Fruit fly (Drosophila melanogaster) whole organism, prepupa: ENCODE results near the gene CG17440.

Experiments
- Blimp-1 ChIP-seq: fragments of 200-800 bp; sonication (Bioruptor generic); optimal IDR thresholded peaks from 3 replicates; lab custom pipeline; 2017; ENCODE audit warnings: missing biosample characterization, missing genetic modification characterization, mild to moderate bottlenecking, moderate library complexity, missing genetic modification reagents
- CG10669 ChIP-seq: fragments of 200-800 bp; sonication (Bioruptor generic); optimal IDR thresholded peaks from 3 replicates; lab custom pipeline; 2018; ENCODE audit warnings: missing biosample characterization, mild to moderate bottlenecking, missing genetic modification characterization, moderate library complexity
- CG11294 ChIP-seq: fragments of 200-800 bp; sonication (Bioruptor generic); IDR thresholded peaks from 2 replicates; pipeline ENCODE4 v1.3.6; 2022; ENCODE audit warnings: missing biosample characterization, missing genetic modification characterization
- CG11762 ChIP-seq: fragments of 200-800 bp; sonication (Bioruptor generic); optimal IDR thresholded peaks from 3 replicates; lab custom pipeline; 2016; ENCODE audit warnings: missing biosample characterization, missing genetic modification characterization; ENCODE audit not compliant: insufficient read depth
- CG11902 ChIP-seq: fragments of 200-800 bp; sonication (Bioruptor generic); optimal IDR thresholded peaks from 3 replicates; lab custom pipeline; 2016; ENCODE audit warnings: missing biosample characterization, missing genetic modification characterization
- CG1621 ChIP-seq: fragments of 200-800 bp; sonication (Bioruptor generic); optimal IDR thresholded peaks from 3 replicates; lab custom pipeline; 2018; ENCODE audit warnings: missing biosample characterization, mild to moderate bottlenecking, missing genetic modification characterization
- CG16779 ChIP-seq: fragments of 200-800 bp; sonication (Bioruptor generic); optimal IDR thresholded peaks from 3 replicates; lab custom pipeline; 2017; ENCODE audit warnings: missing biosample characterization, mild to moderate bottlenecking, missing genetic modification characterization
- CG3032 ChIP-seq: fragments of 200-800 bp; optimal IDR thresholded peaks from 2 replicates; lab custom pipeline; 2019; ENCODE audit warnings: missing biosample characterization, mild to moderate bottlenecking, missing genetic modification characterization, moderate library complexity
- CG31627 ChIP-seq: fragments of 200-800 bp; sonication (Bioruptor generic); optimal IDR thresholded peaks from 3 replicates; lab custom pipeline; 2016; ENCODE audit warnings: missing biosample characterization, missing genetic modification characterization
- CG32006 ChIP-seq: fragments of 200-800 bp; sonication (Bioruptor generic); optimal IDR thresholded peaks from 3 replicates; lab custom pipeline; 2017; ENCODE audit warnings: missing biosample characterization, mild to moderate bottlenecking, missing genetic modification characterization
- CG34406 ChIP-seq: fragments of 200-800 bp; sonication (Bioruptor generic); optimal IDR thresholded peaks from 3 replicates; lab custom pipeline; 2016; ENCODE audit warnings: missing biosample characterization, missing genetic modification characterization
- CG3919 ChIP-seq: fragments of 200-800 bp; sonication (Bioruptor generic); optimal IDR thresholded peaks from 3 replicates; lab custom pipeline; 2016; ENCODE audit warnings: missing biosample characterization, missing genetic modification characterization
- CG4318 ChIP-seq: fragments of 200-800 bp; sonication (Bioruptor generic); optimal IDR thresholded peaks from 3 replicates; lab custom pipeline; 2017; ENCODE audit warnings: missing biosample characterization, mild to moderate bottlenecking, missing genetic modification characterization
- CG6163 ChIP-seq: fragments of 200-800 bp; sonication (Bioruptor generic); IDR thresholded peaks from 3 replicates; pipeline ENCODE4 v1.3.6; 2022; ENCODE audit warnings: missing biosample characterization, missing genetic modification characterization
- CG6276 ChIP-seq: fragments of 200-800 bp; sonication (Bioruptor generic); optimal IDR thresholded peaks from 2 replicates; lab custom pipeline; 2017; ENCODE audit warnings: missing biosample characterization, mild to moderate bottlenecking, missing genetic modification characterization
- CG6792 ChIP-seq: fragments of 200-800 bp; sonication (Bioruptor generic); optimal IDR thresholded peaks from 3 replicates; lab custom pipeline; 2016; ENCODE audit warnings: missing biosample characterization, missing genetic modification characterization
- CG6808 ChIP-seq: fragments of 200-800 bp; sonication (Bioruptor generic); optimal IDR thresholded peaks from 3 replicates; lab custom pipeline; 2017; ENCODE audit warnings: missing biosample characterization, missing genetic modification characterization, mild to moderate bottlenecking, moderate library complexity, missing genetic modification reagents
- CG6854 ChIP-seq: fragments of 200-800 bp; sonication (Bioruptor generic); optimal IDR thresholded peaks from 2 replicates; lab custom pipeline; 2017; ENCODE audit warnings: missing biosample characterization, mild to moderate bottlenecking, missing genetic modification characterization
- CG7368 ChIP-seq: fragments of 200-800 bp; sonication (Bioruptor generic); optimal IDR thresholded peaks from 3 replicates; lab custom pipeline; 2016; ENCODE audit warnings: missing biosample characterization, missing genetic modification characterization
- CG8119 ChIP-seq: fragments of 200-800 bp; sonication (Bioruptor generic); IDR thresholded peaks from 3 replicates; pipeline ENCODE4 v1.3.6; 2022; ENCODE audit warnings: missing biosample characterization, missing genetic modification characterization
- CG8319 ChIP-seq: fragments of 200-800 bp; sonication (Bioruptor generic); optimal IDR thresholded peaks from 3 replicates; lab custom pipeline; 2016; ENCODE audit warnings: missing biosample characterization, missing genetic modification characterization
- CG8632 ChIP-seq: fragments of 200-800 bp; sonication (Bioruptor generic); optimal IDR thresholded peaks from 3 replicates; lab custom pipeline; 2016; ENCODE audit warnings: missing biosample characterization, missing genetic modification characterization
- Eip75B ChIP-seq: fragments of 200-800 bp; sonication (Bioruptor generic); optimal IDR thresholded peaks from 3 replicates; lab custom pipeline; 2016; ENCODE audit warnings: missing biosample characterization, missing genetic modification characterization
- Eip78C ChIP-seq: fragments of 200-800 bp; sonication (Bioruptor generic); peaks from one replicate; lab custom pipeline; 2016; ENCODE audit warnings: missing biosample characterization, missing genetic modification characterization
- Eip93F ChIP-seq: fragments of 200-800 bp; sonication (Bioruptor generic); optimal IDR thresholded peaks from 2 replicates; lab custom pipeline; 2016; ENCODE audit warnings: missing biosample characterization, mild to moderate bottlenecking, missing genetic modification characterization
- Ets21C ChIP-seq: fragments of 200-800 bp; sonication (Bioruptor generic); optimal IDR thresholded peaks from 3 replicates; lab custom pipeline; 2016; ENCODE audit warnings: missing biosample characterization, missing genetic modification characterization
- Ets96B ChIP-seq: fragments of 200-800 bp; optimal IDR thresholded peaks from 2 replicates; lab custom pipeline; 2019; ENCODE audit warnings: missing biosample characterization, mild to moderate bottlenecking, missing genetic modification characterization, moderate library complexity
- Hr38 ChIP-seq: sonication (Bioruptor generic); optimal IDR thresholded peaks from 2 replicates; lab custom pipeline; 2016; ENCODE audit warnings: missing biosample characterization, missing genetic modification characterization
- Hr39 ChIP-seq: fragments of 200-800 bp; sonication (Bioruptor generic); optimal IDR thresholded peaks from 2 replicates; lab custom pipeline; 2016; ENCODE audit warnings: missing biosample characterization, missing genetic modification characterization
- Hr4 ChIP-seq: fragments of 200-800 bp; sonication (Bioruptor generic); optimal IDR thresholded peaks from 3 replicates; lab custom pipeline; 2016; ENCODE audit warnings: missing biosample characterization, missing genetic modification characterization
- OdsH ChIP-seq: fragments of 200-800 bp; sonication (Bioruptor generic); optimal IDR thresholded peaks from 3 replicates; lab custom pipeline; 2016; ENCODE audit warnings: missing biosample characterization, missing genetic modification characterization
- Smox ChIP-seq: fragments of 200-800 bp; sonication (Bioruptor generic); optimal IDR thresholded peaks from 3 replicates; lab custom pipeline; 2016; ENCODE audit warnings: missing biosample characterization, missing genetic modification characterization
- Sox102F ChIP-seq: fragments of 200-800 bp; sonication (Bioruptor generic); optimal IDR thresholded peaks from 2 replicates; lab custom pipeline; 2016; ENCODE audit warnings: missing biosample characterization, mild to moderate bottlenecking, missing genetic modification characterization
- Sox14 ChIP-seq: fragments of 200-800 bp; sonication (Bioruptor generic); optimal IDR thresholded peaks from 3 replicates; lab custom pipeline; 2016; ENCODE audit warnings: missing biosample characterization, missing genetic modification characterization
- Sox15 ChIP-seq: fragments of 200-800 bp; sonication (Bioruptor generic); optimal IDR thresholded peaks from 3 replicates; lab custom pipeline; 2016; ENCODE audit warnings: missing biosample characterization, missing genetic modification characterization
- achi ChIP-seq: fragments of 200-800 bp; sonication (Bioruptor generic); optimal IDR thresholded peaks from 3 replicates; lab custom pipeline; 2016; ENCODE audit warnings: missing biosample characterization, missing genetic modification characterization
- acj6 ChIP-seq: fragments of 200-800 bp; sonication (Bioruptor generic); optimal IDR thresholded peaks from 3 replicates; lab custom pipeline; 2016; ENCODE audit warnings: missing biosample characterization, missing genetic modification characterization
- cyc ChIP-seq: fragments of 200-800 bp; sonication (Bioruptor generic); optimal IDR thresholded peaks from 3 replicates; lab custom pipeline; 2016; ENCODE audit warnings: missing biosample characterization, missing genetic modification characterization
- dac ChIP-seq: fragments of 200-800 bp; sonication (Bioruptor generic); optimal IDR thresholded peaks from 2 replicates; lab custom pipeline; 2017; ENCODE audit warnings: missing biosample characterization, mild to moderate bottlenecking, missing genetic modification characterization
- dsx ChIP-seq: fragments of 200-800 bp; optimal IDR thresholded peaks from 3 replicates; lab custom pipeline; 2019; ENCODE audit warnings: missing biosample characterization, mild to moderate bottlenecking, missing genetic modification characterization, moderate library complexity; ENCODE audit not compliant: poor library complexity, severe bottlenecking
- eg ChIP-seq: fragments of 200-800 bp; sonication (Bioruptor generic); IDR thresholded peaks from 3 replicates; pipeline ENCODE4 v1.3.6; 2022; ENCODE audit warnings: missing biosample characterization, missing genetic modification characterization
- esn ChIP-seq: fragments of 200-800 bp; sonication (Bioruptor generic); optimal IDR thresholded peaks from 2 replicates; lab custom pipeline; 2016; ENCODE audit warnings: missing biosample characterization, mild to moderate bottlenecking, missing genetic modification characterization, moderate library complexity
- fd59A ChIP-seq: fragments of 200-800 bp; sonication (Bioruptor generic); optimal IDR thresholded peaks from 2 replicates; lab custom pipeline; 2017; ENCODE audit warnings: missing biosample characterization, mild to moderate bottlenecking, missing genetic modification characterization, missing genetic modification reagents
- fd85E ChIP-seq: fragments of 200-800 bp; sonication (Bioruptor generic); optimal IDR thresholded peaks from 3 replicates; lab custom pipeline; 2016; ENCODE audit warnings: missing biosample characterization, missing genetic modification characterization
- fkh ChIP-seq: fragments of 200-800 bp; sonication (Bioruptor generic); optimal IDR thresholded peaks from 3 replicates; lab custom pipeline; 2017; ENCODE audit warnings: missing biosample characterization, mild to moderate bottlenecking, missing genetic modification characterization, moderate library complexity
- net ChIP-seq: fragments of 200-800 bp; sonication (Bioruptor generic); optimal IDR thresholded peaks from 3 replicates; lab custom pipeline; 2016; ENCODE audit warnings: missing biosample characterization, missing genetic modification characterization
- pdm3 ChIP-seq: fragments of 200-800 bp; sonication (Bioruptor generic); optimal IDR thresholded peaks from 3 replicates; lab custom pipeline; 2016; ENCODE audit warnings: missing biosample characterization, missing genetic modification characterization
- salr ChIP-seq, 2 experiments: fragments of 200-800 bp; sonication (Bioruptor generic); optimal IDR thresholded peaks; 3 replicates each; lab custom pipeline; 2016 to 2018; ENCODE audit warnings: missing biosample characterization in 2 of 2, missing genetic modification characterization in 2 of 2, mild to moderate bottlenecking in 1 of 2
- spab ChIP-seq: fragments of 200-800 bp; sonication (Bioruptor generic); optimal IDR thresholded peaks from 2 replicates; lab custom pipeline; 2017; ENCODE audit warnings: missing biosample characterization, mild to moderate bottlenecking, missing genetic modification characterization, missing genetic modification reagents
- ss ChIP-seq, 2 experiments: fragments of 200-800 bp; sonication (Bioruptor generic); optimal IDR thresholded peaks; 2 replicates in 1 of 2; 3 replicates in 1 of 2; lab custom pipeline; 2017 to 2018; ENCODE audit warnings: mild to moderate bottlenecking in 2 of 2, missing biosample characterization in 2 of 2, missing genetic modification characterization in 2 of 2, moderate library complexity in 1 of 2
- svp ChIP-seq: fragments of 200-800 bp; sonication (Bioruptor generic); peaks from one replicate; lab custom pipeline; 2016; ENCODE audit warnings: missing biosample characterization, missing genetic modification characterization
- topi ChIP-seq: fragments of 200-800 bp; sonication (Bioruptor generic); optimal IDR thresholded peaks from 3 replicates; lab custom pipeline; 2016; ENCODE audit warnings: missing biosample characterization, missing genetic modification characterization
- vri ChIP-seq: fragments of 200-800 bp; sonication (Bioruptor generic); optimal IDR thresholded peaks from 3 replicates; lab custom pipeline; 2016; ENCODE audit warnings: missing biosample characterization, mild to moderate bottlenecking, missing genetic modification characterization

Gene CG17440

DNA sequence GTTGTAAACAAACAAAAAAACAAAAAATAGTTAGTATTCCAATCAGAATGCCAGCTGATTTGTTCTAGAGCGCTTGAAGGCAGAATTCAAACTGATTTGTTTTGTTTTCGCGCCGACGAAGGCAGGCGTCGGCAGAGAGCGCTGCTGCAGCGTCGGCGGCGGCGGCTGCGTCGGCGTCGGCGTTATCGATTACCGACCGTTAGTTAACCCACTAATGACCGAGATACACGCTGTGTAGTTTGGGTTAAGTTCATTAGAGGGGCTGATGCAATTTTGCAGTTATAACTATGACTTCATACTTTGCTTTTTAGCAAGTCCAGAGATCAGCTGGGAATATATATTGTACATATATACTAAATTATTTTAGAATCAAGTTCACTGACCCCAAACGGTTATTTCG is 46.5 kb downstream of the CG17440 start, which contains the start of gene t:
Gene t, minus strand, starts transcription at position 76 of the 400 bp plus-strand sequence.
- TF ChIP-seq dac (no peak), CG1621 (tag; lab: Kevin White, UChicago) (no peak), pdm3 (GFP tag; lab: Kevin White, UChicago) (no peak), fkh (no peak), CG16779 (tag; lab: Kevin White, UChicago) (peak; percentile 16), CG6808 (GFP tag; lab: Kevin White, UChicago) (no peak), CG34406 (GFP tag; lab: Kevin White, UChicago) (no peak), net (GFP tag; lab: Kevin White, UChicago) (no peak), achi (GFP tag; lab: Kevin White, UChicago) (no peak), eg (GFP tag; lab: Robert Waterston, UW) (peak; percentile 46; the same call in 1 of the 3 replicates), CG8119 (no peak; the same call in 2 of the 3 replicates), vri (GFP tag; lab: Kevin White, UChicago) (no peak), Hr4 (peak; percentile 2), CG3919 (GFP tag; lab: Kevin White, UChicago) (no peak), CG31627 (GFP tag; lab: Kevin White, UChicago) (no peak), Ets96B (tag; lab: Kevin White, UChicago) (no peak), spab (GFP tag; lab: Kevin White, UChicago) (no peak), Sox14 (no peak), CG8319 (GFP tag; lab: Kevin White, UChicago) (no peak), CG4318 (no peak), fd59A (GFP tag; lab: Kevin White, UChicago) (no peak), Eip78C (GFP tag; lab: Kevin White, UChicago) (peak; percentile 67), CG32006 (peak; percentile 42), Sox102F (GFP tag; lab: Kevin White, UChicago) (no peak), CG10669 (GFP tag; lab: Kevin White, UChicago) (no peak), CG8632 (GFP tag; lab: Kevin White, UChicago) (no peak), Hr39 (GFP tag; lab: Kevin White, UChicago) (no peak), Blimp-1 (GFP tag; lab: Kevin White, UChicago) (no peak), Sox15 (GFP tag; lab: Kevin White, UChicago) (no peak), topi (GFP tag; lab: Kevin White, UChicago) (no peak), CG6276 (peak; percentile 37), Hr38 (GFP tag; lab: Kevin White, UChicago) (no peak), Eip93F (GFP tag; lab: Kevin White, UChicago) (no peak), CG11294 (peak; percentile 35; the same call in 1 of the 2 replicates), CG7368 (GFP tag; lab: Kevin White, UChicago) (no peak), CG3032 (no peak), ss (GFP tag; optimal IDR thresholded peaks at IDR 0.05; lab: Kevin White, UChicago) (no peak), OdsH (no peak), dsx (GFP tag; lab: Kevin White, UChicago) (no peak), cyc (GFP tag; lab: Kevin White, UChicago) (no peak), CG11902 (no peak), CG11762 (GFP tag; lab: Kevin White, UChicago) (no peak), salr (GFP tag; optimal IDR thresholded peaks at IDR 0.05; lab: Kevin White, UChicago) (no peak), CG6163 (GFP tag; lab: Robert Waterston, UW) (0 out of 3 replicates have a peak, but pooled peaks have one; percentile 31), svp (GFP tag; lab: Kevin White, UChicago) (no peak), CG6792 (GFP tag; lab: Kevin White, UChicago) (no peak), Smox (GFP tag; lab: Kevin White, UChicago) (no peak), Ets21C (GFP tag; lab: Kevin White, UChicago) (no peak), esn (GFP tag; lab: Kevin White, UChicago) (no peak), fd85E (GFP tag; lab: Kevin White, UChicago) (no peak), Eip75B (no peak), CG6854 (GFP tag; lab: Kevin White, UChicago) (no peak), acj6 (GFP tag; lab: Kevin White, UChicago) (no peak)
